Fruit fly (Drosophila melanogaster): Measurements from ENCODE around the gene E2f1.

DNA sequence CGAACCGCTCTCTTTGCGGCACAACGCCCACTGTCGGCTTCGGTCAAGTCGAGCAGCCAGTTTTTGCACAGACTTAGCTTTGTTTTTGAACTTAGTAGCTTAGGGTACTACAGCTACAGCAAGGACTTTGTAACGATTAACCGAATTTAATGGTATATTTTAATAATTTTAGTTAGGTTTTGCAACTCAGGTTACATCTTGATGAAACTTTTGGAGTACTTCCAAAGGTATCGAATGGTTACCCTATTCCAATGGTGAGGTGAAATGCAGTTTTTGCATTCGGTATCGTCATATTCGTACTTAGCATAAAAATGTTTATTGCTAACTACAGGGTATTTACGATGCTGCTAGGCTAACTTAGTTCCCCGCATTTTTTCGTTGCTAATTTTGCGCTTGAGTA lies 27.9 kb upstream of the E2f1 start:
- TF ChIP-seq Sin3A (optimal IDR thresholded peaks at IDR 0.05) = no peak
- no peak for TF ChIP-seq psq (optimal IDR thresholded peaks at IDR 0.05)
